Worm (Caenorhabditis elegans) whole organism, midembryonic: ENCODE data around the gene F38B7.17.

Experiments
- T22C8.4 ChIP-seq: fragments of 200-800 bp; sonication (Bioruptor generic); IDR thresholded peaks from 2 replicates; pipeline ENCODE4 v1.3.6; 2022; ENCODE audit warnings: missing genetic modification characterization, missing compliant biosample characterization
- med-1 ChIP-seq: sonication (generic microtip); optimal IDR thresholded peaks from 2 replicates; lab custom pipeline; 2017; ENCODE audit warnings: missing genetic modification characterization, mild to moderate bottlenecking, missing compliant biosample characterization, antibody characterized with exemption, missing genetic modification reagents; ENCODE audit not compliant: insufficient read depth
- ztf-29 ChIP-seq: fragments of 200-800 bp; sonication (Bioruptor generic); IDR thresholded peaks from 2 replicates; pipeline ENCODE4 v1.3.6; 2022; ENCODE audit warnings: missing genetic modification reagents, missing genetic modification characterization, missing compliant biosample characterization

ce11 chrV:11506347-11506746 lies 42.4 kb downstream of the F38B7.17 start:
- no peak for TF ChIP-seq med-1
- no peak for TF ChIP-seq T22C8.4 (GFP tag; lab: Robert Waterston, UW)
- no peak for TF ChIP-seq ztf-29
